Fruit fly (Drosophila melanogaster) whole organism, wandering third instar larva: ENCODE data around the gene GstT4.
A peak's percentile ranks its signal among the peaks of the same experiment; 100 is the strongest.

ENCODE experiments used
- Abd-B ChIP-seq: fragments of >200 bp; optimal IDR thresholded peaks from 2 replicates; lab custom pipeline; 2017; ENCODE audit warnings: missing biosample characterization, missing genetic modification characterization
- CG32264 ChIP-seq: fragments of 200-800 bp; sonication (Bioruptor generic); optimal IDR thresholded peaks from 2 replicates; lab custom pipeline; 2016; ENCODE audit warnings: missing biosample characterization, missing genetic modification characterization
- CG9705 ChIP-seq: fragments of 200-800 bp; sonication (Bioruptor generic); optimal IDR thresholded peaks from 2 replicates; lab custom pipeline; 2018; ENCODE audit warnings: missing biosample characterization, mild to moderate bottlenecking, missing genetic modification characterization
- CrebA ChIP-seq: fragments of 200-800 bp; sonication (Bioruptor generic); optimal IDR thresholded peaks from 2 replicates; lab custom pipeline; 2016; ENCODE audit warnings: missing biosample characterization, mild to moderate bottlenecking, missing genetic modification characterization, borderline replicate concordance
- Dfd ChIP-seq: fragments of >200 bp; optimal IDR thresholded peaks from 2 replicates; lab custom pipeline; 2017; ENCODE audit warnings: missing biosample characterization, missing genetic modification characterization
- Dif ChIP-seq: fragments of 200-275, 200-300 bp; sonication (Bioruptor generic); optimal IDR thresholded peaks from 2 replicates; lab custom pipeline; 2018; ENCODE audit warnings: missing biosample characterization, missing genetic modification characterization; ENCODE audit not compliant: partially characterized antibody
- GATAd ChIP-seq: sonication (Bioruptor generic); optimal IDR thresholded peaks from 2 replicates; lab custom pipeline; 2016; ENCODE audit warnings: missing biosample characterization, missing genetic modification characterization
- HLH106 ChIP-seq: fragments of 200-800 bp; optimal IDR thresholded peaks from 3 replicates; lab custom pipeline; 2019; ENCODE audit warnings: missing biosample characterization, mild to moderate bottlenecking, missing genetic modification characterization, moderate library complexity
- Hnf4 ChIP-seq: fragments of 200-800 bp; sonication (Bioruptor generic); optimal IDR thresholded peaks from 2 replicates; lab custom pipeline; 2016; ENCODE audit warnings: missing biosample characterization, mild to moderate bottlenecking, missing genetic modification characterization
- Hr78 ChIP-seq: fragments of >200 bp; optimal IDR thresholded peaks from 2 replicates; lab custom pipeline; 2017; ENCODE audit warnings: missing biosample characterization, missing genetic modification characterization
- Hr83 ChIP-seq: fragments of 200-300 bp; sonication (Bioruptor generic); optimal IDR thresholded peaks from 2 replicates; lab custom pipeline; 2016; ENCODE audit warnings: missing biosample characterization, mild to moderate bottlenecking, missing genetic modification characterization, moderate library complexity; ENCODE audit not compliant: poor library complexity, severe bottlenecking
- Jra ChIP-seq: sonication (Bioruptor generic); optimal IDR thresholded peaks from 2 replicates; lab custom pipeline; 2016; ENCODE audit warnings: missing biosample characterization, missing genetic modification characterization
- Mio ChIP-seq: sonication (Bioruptor generic); optimal IDR thresholded peaks from 2 replicates; lab custom pipeline; 2016; ENCODE audit warnings: missing biosample characterization, missing genetic modification characterization
- Myc ChIP-seq: fragments of >200 bp; optimal IDR thresholded peaks from 2 replicates; lab custom pipeline; 2017
- N ChIP-seq: fragments of >200 bp; optimal IDR thresholded peaks from 2 replicates; lab custom pipeline; 2018; ENCODE audit warnings: missing biosample characterization, missing external identifiers, missing genetic modification characterization
- OdsH ChIP-seq: fragments of 200-800 bp; sonication (Bioruptor generic); optimal IDR thresholded peaks from 2 replicates; lab custom pipeline; 2016; ENCODE audit warnings: missing biosample characterization, mild to moderate bottlenecking, missing genetic modification characterization
- Rel ChIP-seq, 2 experiments: fragments of 200-800 bp; sonication (Bioruptor generic) in 1 of 2; optimal IDR thresholded peaks; 2 replicates in 1 of 2; 3 replicates in 1 of 2; lab custom pipeline; 2016 to 2019; ENCODE audit warnings: mild to moderate bottlenecking in 2 of 2, missing biosample characterization in 2 of 2, missing genetic modification characterization in 2 of 2, moderate library complexity in 1 of 2
- Sp1 ChIP-seq: fragments of 200-800 bp; sonication (Bioruptor generic); optimal IDR thresholded peaks from 3 replicates; lab custom pipeline; 2019; ENCODE audit warnings: missing biosample characterization, mild to moderate bottlenecking, missing genetic modification characterization, moderate library complexity
- Vsx2 ChIP-seq: fragments of 200-300, 225-300 bp; sonication (Bioruptor generic); optimal IDR thresholded peaks from 2 replicates; lab custom pipeline; 2018; ENCODE audit warnings: missing biosample characterization, missing genetic modification characterization; ENCODE audit not compliant: partially characterized antibody
- brk ChIP-seq: fragments of 200-800 bp; sonication (Bioruptor generic); optimal IDR thresholded peaks from 2 replicates; lab custom pipeline; 2016; ENCODE audit warnings: missing biosample characterization, mild to moderate bottlenecking, missing genetic modification characterization
- dl ChIP-seq, 2 experiments: fragments of 175-275, 200-275 bp in 1 of 2; fragments of 200-275 bp in 1 of 2; sonication (Bioruptor generic); optimal IDR thresholded peaks; lab custom pipeline; 2018; ENCODE audit warnings: mild to moderate bottlenecking in 2 of 2, missing biosample characterization in 2 of 2, missing genetic modification characterization in 2 of 2, moderate library complexity in 2 of 2; ENCODE audit not compliant: partially characterized antibody in 2 of 2, insufficient read depth in 1 of 2
- dmrt93B ChIP-seq: fragments of 200-800 bp; sonication (Bioruptor generic); optimal IDR thresholded peaks from 2 replicates; lab custom pipeline; 2018; ENCODE audit warnings: missing biosample characterization, mild to moderate bottlenecking, missing genetic modification characterization
- dsf ChIP-seq: sonication (Bioruptor generic); optimal IDR thresholded peaks from 2 replicates; lab custom pipeline; 2016; ENCODE audit warnings: missing biosample characterization, missing genetic modification characterization, borderline replicate concordance
- ey ChIP-seq: fragments of 200-800 bp; sonication (Bioruptor generic); optimal IDR thresholded peaks from 2 replicates; lab custom pipeline; 2016; ENCODE audit warnings: missing biosample characterization, missing genetic modification characterization
- foxo ChIP-seq, 2 experiments: fragments of 200-800 bp; sonication (Bioruptor generic); optimal IDR thresholded peaks; 2 replicates in 1 of 2; 3 replicates in 1 of 2; lab custom pipeline; 2016 to 2017; ENCODE audit warnings: missing biosample characterization in 2 of 2, missing genetic modification characterization in 2 of 2
- fru ChIP-seq: fragments of 200-800 bp; sonication (Bioruptor generic); optimal IDR thresholded peaks from 3 replicates; lab custom pipeline; 2016; ENCODE audit warnings: missing biosample characterization, mild to moderate bottlenecking, missing genetic modification characterization
- h ChIP-seq: fragments of 200-800 bp; sonication (Bioruptor generic); optimal IDR thresholded peaks from 3 replicates; lab custom pipeline; 2016; ENCODE audit warnings: missing biosample characterization, mild to moderate bottlenecking, missing genetic modification characterization
- jim ChIP-seq: fragments of 175-275, 200-325 bp; sonication (Bioruptor generic); optimal IDR thresholded peaks from 2 replicates; lab custom pipeline; 2016; ENCODE audit warnings: missing biosample characterization, mild to moderate bottlenecking, missing genetic modification characterization
- lola ChIP-seq: fragments of >200 bp; optimal IDR thresholded peaks from 2 replicates; lab custom pipeline; 2017; ENCODE audit warnings: missing biosample characterization, missing genetic modification characterization
- pan ChIP-seq: fragments of >200 bp; optimal IDR thresholded peaks from 2 replicates; lab custom pipeline; 2017
- psq ChIP-seq: fragments of 200-800 bp; sonication (Bioruptor generic); optimal IDR thresholded peaks from 3 replicates; lab custom pipeline; 2017; ENCODE audit warnings: missing biosample characterization, mild to moderate bottlenecking, missing genetic modification characterization, moderate library complexity
- rgr ChIP-seq: fragments of 200-800 bp; sonication (Bioruptor generic); optimal IDR thresholded peaks from 3 replicates; lab custom pipeline; 2016; ENCODE audit warnings: missing biosample characterization, mild to moderate bottlenecking, missing genetic modification characterization
- sage ChIP-seq: fragments of 200-800 bp; sonication (Bioruptor generic); optimal IDR thresholded peaks from 2 replicates; lab custom pipeline; 2016; ENCODE audit warnings: missing biosample characterization, mild to moderate bottlenecking, missing genetic modification characterization
- sv ChIP-seq: fragments of 200-800 bp; sonication (Bioruptor generic); optimal IDR thresholded peaks from 3 replicates; lab custom pipeline; 2016; ENCODE audit warnings: missing biosample characterization, missing genetic modification characterization
- tai ChIP-seq: sonication (Bioruptor generic); optimal IDR thresholded peaks from 2 replicates; lab custom pipeline; 2016; ENCODE audit warnings: missing biosample characterization, missing genetic modification characterization
- usp ChIP-seq: fragments of >200 bp; optimal IDR thresholded peaks from 2 replicates; lab custom pipeline; 2017; ENCODE audit warnings: missing biosample characterization, missing genetic modification characterization
- woc ChIP-seq: sonication (Bioruptor generic); optimal IDR thresholded peaks from 2 replicates; lab custom pipeline; 2016; ENCODE audit warnings: missing biosample characterization, mild to moderate bottlenecking, missing genetic modification characterization

Gene GstT4

DNA sequence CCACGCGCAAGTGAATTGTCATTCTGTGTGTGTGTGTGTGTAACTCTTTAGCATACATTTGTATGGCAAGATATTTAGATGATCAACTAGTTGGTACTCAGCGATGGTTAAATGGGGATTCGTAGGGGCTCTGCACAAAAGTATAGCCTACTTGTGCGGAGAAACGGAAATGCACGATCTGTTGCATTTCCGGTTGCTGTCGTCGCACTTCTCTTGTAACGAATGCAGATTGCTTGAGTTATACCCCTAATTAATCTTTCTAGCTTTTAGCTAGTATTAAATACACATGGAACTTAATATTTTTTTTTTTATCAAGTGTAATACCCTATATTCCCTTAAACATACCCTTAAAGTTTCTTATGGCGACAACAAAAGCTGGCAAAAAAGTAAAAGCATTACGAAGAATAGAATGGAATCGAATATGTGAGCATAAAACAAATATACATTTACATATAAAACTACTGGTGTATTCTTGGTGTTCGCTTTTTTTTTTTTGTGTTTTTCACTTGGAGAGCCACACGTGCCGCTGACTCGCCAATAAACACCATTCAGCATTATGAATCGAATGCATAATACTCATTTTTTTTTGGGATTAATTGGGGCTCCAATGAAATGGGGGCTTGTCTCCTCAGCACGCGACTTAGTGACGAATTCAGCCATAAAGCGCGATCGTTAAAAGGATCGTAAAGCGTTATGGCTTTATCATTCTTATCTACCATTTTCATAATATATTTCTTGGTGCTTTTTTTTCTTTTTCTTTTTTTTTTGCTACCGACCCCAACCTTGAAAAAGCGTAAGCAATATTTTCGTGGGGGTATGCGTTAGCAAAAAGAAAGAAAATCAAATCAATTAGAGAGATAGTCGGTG is 13.1 kb upstream of the GstT4 start:
- TF ChIP-seq Myc (lab: Kevin White, UChicago) (no peak), usp (GFP tag; lab: Kevin White, UChicago) (no peak)

DNA sequence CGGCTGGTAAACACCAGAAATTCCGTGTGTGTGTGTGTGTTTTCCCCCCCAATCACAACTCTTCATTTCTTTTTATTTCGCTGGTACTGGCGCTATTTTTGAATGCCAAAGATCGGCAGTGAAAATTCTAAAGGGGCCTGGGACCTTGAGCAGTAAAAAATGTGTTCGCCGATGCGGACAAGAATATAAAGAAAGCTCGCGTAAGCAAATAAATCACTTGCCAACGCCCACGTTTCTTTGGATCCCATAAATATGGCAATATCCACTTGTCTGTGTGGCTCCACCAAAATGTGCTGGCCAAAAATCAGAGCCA is 12.6 kb upstream of the GstT4 start:
- TF ChIP-seq Hr83 (GFP tag; lab: Kevin White, UChicago): no peak
- TF ChIP-seq Myc (lab: Kevin White, UChicago): no peak
- no peak for TF ChIP-seq foxo (GFP tag; optimal IDR thresholded peaks at IDR 0.05; lab: Kevin White, UChicago)
- no peak for TF ChIP-seq dl (GFP tag; optimal IDR thresholded peaks at IDR 0.05; lab: Kevin White, UChicago; ENCODE audit: insufficient read depth in 1 of 2, partially characterized antibody in 2 of 2)
- TF ChIP-seq usp (GFP tag; lab: Kevin White, UChicago): no peak
- no peak for TF ChIP-seq fru (GFP tag; lab: Kevin White, UChicago)
- no peak for TF ChIP-seq sage (GFP tag; lab: Kevin White, UChicago)
- no peak for TF ChIP-seq Mio
- TF ChIP-seq Hnf4 (GFP tag; lab: Kevin White, UChicago): no peak
- TF ChIP-seq CG32264: no peak
- no peak for TF ChIP-seq lola (GFP tag; lab: Kevin White, UChicago)
- TF ChIP-seq Hr78 (GFP tag; lab: Kevin White, UChicago): no peak
- TF ChIP-seq N (GFP tag; lab: Kevin White, UChicago): no peak
- no peak for TF ChIP-seq brk
- no peak for TF ChIP-seq Abd-B (GFP tag; lab: Kevin White, UChicago)
- TF ChIP-seq GATAd: no peak
- no peak for TF ChIP-seq dsf (GFP tag; lab: Kevin White, UChicago)
- TF ChIP-seq h (GFP tag; lab: Kevin White, UChicago): no peak

DNA sequence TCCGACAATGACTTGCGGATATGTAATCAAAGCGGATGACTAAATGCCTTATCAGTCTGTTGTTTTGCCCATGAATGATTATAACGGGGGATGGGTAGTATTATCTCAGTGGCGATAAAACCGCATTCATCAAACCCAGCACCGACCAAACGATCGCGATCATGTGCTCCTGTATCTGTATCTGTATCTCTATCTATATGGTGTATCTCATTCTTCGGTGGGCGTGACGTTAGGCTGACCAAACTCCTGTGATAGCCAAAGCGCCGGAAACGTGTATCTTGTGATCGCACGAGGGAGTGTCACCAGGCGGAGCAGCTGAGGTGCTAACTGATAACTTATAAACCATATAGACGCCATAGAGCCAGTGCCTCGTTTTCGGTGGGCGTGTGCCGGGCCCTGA is 11.8 kb upstream of the GstT4 start:
- TF ChIP-seq dsf (GFP tag; lab: Kevin White, UChicago) (no peak), fru (GFP tag; lab: Kevin White, UChicago) (no peak), GATAd (no peak), tai (GFP tag; lab: Kevin White, UChicago) (no peak), dmrt93B (GFP tag; lab: Kevin White, UChicago) (no peak), Hnf4 (GFP tag; lab: Kevin White, UChicago) (no peak), usp (GFP tag; lab: Kevin White, UChicago) (no peak), Abd-B (GFP tag; lab: Kevin White, UChicago) (no peak), psq (GFP tag; lab: Kevin White, UChicago) (no peak), Hr83 (GFP tag; lab: Kevin White, UChicago) (no peak), woc (GFP tag; lab: Kevin White, UChicago) (no peak), HLH106 (tag; lab: Kevin White, UChicago) (no peak), Vsx2 (GFP tag; lab: Kevin White, UChicago) (no peak), OdsH (GFP tag; lab: Kevin White, UChicago) (no peak), CrebA (GFP tag; lab: Kevin White, UChicago) (no peak)

DNA sequence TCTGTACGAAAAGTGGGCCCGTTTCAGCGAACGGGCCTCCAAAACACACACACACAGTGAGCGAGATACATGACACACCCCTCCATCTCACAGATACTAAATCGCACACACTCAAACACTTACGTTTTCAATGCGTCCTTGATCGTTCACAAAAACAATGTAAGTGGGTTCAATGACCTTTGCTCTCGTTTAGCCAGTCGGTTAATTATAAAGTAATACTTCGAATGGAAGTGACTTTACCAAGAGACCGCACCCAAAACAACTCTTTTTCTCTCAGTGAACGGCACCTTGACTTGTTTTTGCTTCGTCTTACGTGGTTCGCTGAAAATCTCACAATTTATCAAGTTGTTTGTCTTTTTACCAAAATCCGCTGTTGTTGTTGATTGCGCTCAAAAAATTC is 10.2 kb upstream of the GstT4 start:
- TF ChIP-seq Hr83 (GFP tag; lab: Kevin White, UChicago) (no peak), usp (GFP tag; lab: Kevin White, UChicago) (no peak), Rel (GFP tag; optimal IDR thresholded peaks at IDR 0.05; lab: Kevin White, UChicago) (no peak), Rel (tag; optimal IDR thresholded peaks at IDR 0.05; lab: Kevin White, UChicago) (no peak), Dfd (GFP tag; lab: Kevin White, UChicago) (no peak), Jra (GFP tag; lab: Kevin White, UChicago) (no peak), CrebA (GFP tag; lab: Kevin White, UChicago) (no peak), brk (peak; percentile 1), GATAd (no peak), jim (GFP tag; lab: Kevin White, UChicago) (no peak), h (GFP tag; lab: Kevin White, UChicago) (peak; percentile 72), CG9705 (GFP tag; lab: Kevin White, UChicago) (no peak), woc (GFP tag; lab: Kevin White, UChicago) (peak; percentile 57), tai (GFP tag; lab: Kevin White, UChicago) (peak; percentile 53), dmrt93B (GFP tag; lab: Kevin White, UChicago) (no peak), CG32264 (no peak), foxo (GFP tag; optimal IDR thresholded peaks at IDR 0.05; lab: Kevin White, UChicago) (peak in 1 of 2 experiments; percentile 60), pan (no peak), ey (peak; percentile 59), lola (GFP tag; lab: Kevin White, UChicago) (no peak), sv (GFP tag; lab: Kevin White, UChicago) (no peak), dl (GFP tag; optimal IDR thresholded peaks at IDR 0.05; lab: Kevin White, UChicago; ENCODE audit: insufficient read depth in 1 of 2, partially characterized antibody in 2 of 2) (no peak), Abd-B (GFP tag; lab: Kevin White, UChicago) (no peak), sage (GFP tag; lab: Kevin White, UChicago) (no peak), Dif (GFP tag; lab: Kevin White, UChicago) (no peak), fru (GFP tag; lab: Kevin White, UChicago) (peak; percentile 64), Hr78 (GFP tag; lab: Kevin White, UChicago) (no peak), N (GFP tag; lab: Kevin White, UChicago) (no peak), Mio (no peak), dsf (GFP tag; lab: Kevin White, UChicago) (no peak), rgr (GFP tag; lab: Kevin White, UChicago) (peak; percentile 45), Myc (lab: Kevin White, UChicago) (no peak), Sp1 (GFP tag; lab: Kevin White, UChicago) (no peak), psq (GFP tag; lab: Kevin White, UChicago) (peak; percentile 48)
